Worm (Caenorhabditis elegans): ENCODE data around the gene acds-10.

- TF ChIP-seq nfya-2 (GFP tag; IDR thresholded peaks at IDR 0.05) = no peak
- no peak for TF ChIP-seq pha-4 (tag; optimal IDR thresholded peaks at IDR 0.05)
- no peak for TF ChIP-seq ceh-79 (tag; optimal IDR thresholded peaks at IDR 0.05)
- no peak for TF ChIP-seq F52B5.7 (tag; optimal IDR thresholded peaks at IDR 0.05)
- no peak for TF ChIP-seq him-1 (tag; optimal IDR thresholded peaks at IDR 0.05)
- TF ChIP-seq athp-1 (tag; optimal IDR thresholded peaks at IDR 0.05) = no peak
- TF ChIP-seq ztf-26 (tag; optimal IDR thresholded peaks at IDR 0.05) = no peak
Measured at ce11 chrV:5712189-5712588, 35.4 kb upstream of the acds-10 start.
